Worm (Caenorhabditis elegans) whole organism, midembryonic: Measurements from ENCODE around the gene F28B12.1.

ENCODE experiments used
- cog-1 ChIP-seq: sonication (generic microtip); optimal IDR thresholded peaks from 2 replicates; lab custom pipeline; 2016; ENCODE audit warnings: missing genetic modification characterization, missing compliant biosample characterization
- flt-1 ChIP-seq: fragments of 200-800 bp; sonication (Bioruptor generic); IDR thresholded peaks from 2 replicates; pipeline ENCODE4 v1.3.6; 2022; ENCODE audit warnings: missing genetic modification characterization, missing compliant biosample characterization
- klf-2 ChIP-seq: fragments of 200-800 bp; sonication (Bioruptor generic); conservative IDR thresholded peaks from 2 replicates; pipeline ENCODE4 v1.3.6; 2022; ENCODE audit warnings: missing genetic modification reagents, missing genetic modification characterization, missing compliant biosample characterization
- ref-1 ChIP-seq: fragments of 200-800 bp; sonication (Bioruptor generic); conservative IDR thresholded peaks from 2 replicates; pipeline ENCODE4 v1.3.6; 2022; ENCODE audit warnings: missing genetic modification reagents, missing genetic modification characterization, missing compliant biosample characterization
- ztf-23 ChIP-seq: fragments of 200-800 bp; sonication (Bioruptor generic); IDR thresholded peaks from 2 replicates; pipeline ENCODE4 v1.3.6; 2022; ENCODE audit warnings: missing genetic modification reagents, missing genetic modification characterization, missing compliant biosample characterization

ce11 chrII:5964962-5965361 lies 22.2 kb downstream of the F28B12.1 start:
- no peak for TF ChIP-seq cog-1
- TF ChIP-seq flt-1 (GFP tag; lab: Robert Waterston, UW): no peak
- no peak for TF ChIP-seq ztf-23
- TF ChIP-seq klf-2 (GFP tag; lab: Robert Waterston, UW): no peak
- no peak for TF ChIP-seq ref-1 (GFP tag; lab: Robert Waterston, UW)
